Fruit fly (Drosophila melanogaster): ENCODE data around the gene CG18048.

dm6 chr3R:6343396-6344239 lies 2.3 kb upstream of the CG18048 start, which contains the start of gene CG17919:
- no peak for TF ChIP-seq CG12299 (tag; optimal IDR thresholded peaks at IDR 0.05)
- TF ChIP-seq Stat92E (GFP tag; optimal IDR thresholded peaks at IDR 0.05): no peak
- TF ChIP-seq wor (GFP tag; IDR thresholded peaks at IDR 0.05): no peak
- no peak for TF ChIP-seq croc (GFP tag; conservative IDR thresholded peaks at IDR 0.05)
- TF ChIP-seq z (GFP tag; IDR thresholded peaks at IDR 0.05): no peak
